Worm (Caenorhabditis elegans): Measurements from ENCODE around the gene Y69E1A.3.

Y69E1A.3 gene

ce11 chrIV:10935853-10936491 lies 16.1 kb upstream of the Y69E1A.3 start, which contains the start of gene lgg-2:
lgg-2 (minus strand) TSS chrIV:10935903.
- TF ChIP-seq nhr-77 (tag; optimal IDR thresholded peaks at IDR 0.05) = peak; percentile 88
- TF ChIP-seq nhr-19 (GFP tag; conservative IDR thresholded peaks at IDR 0.05) = peak; percentile 96
- peak; percentile 98 for TF ChIP-seq mep-1 (tag; optimal IDR thresholded peaks at IDR 0.05)
- TF ChIP-seq nhr-237 (tag; optimal IDR thresholded peaks at IDR 0.05) = peak; percentile 85
- peak; percentile 93 for TF ChIP-seq dsc-1 (tag; optimal IDR thresholded peaks at IDR 0.05)
- peak; percentile 86 for TF ChIP-seq pax-3 (tag; optimal IDR thresholded peaks at IDR 0.05)
- peak; percentile 96 for TF ChIP-seq nhr-11 (tag; optimal IDR thresholded peaks at IDR 0.05)
- TF ChIP-seq ceh-8 (GFP tag; optimal IDR thresholded peaks at IDR 0.05) = peak; percentile 93
- peak; percentile 94 for TF ChIP-seq ama-1 (optimal IDR thresholded peaks at IDR 0.05)
- no peak for TF ChIP-seq nhr-28 (tag; optimal IDR thresholded peaks at IDR 0.05)
- TF ChIP-seq snpc-4 (tag; optimal IDR thresholded peaks at IDR 0.05) = peak; percentile 79
- peak; percentile 90 for TF ChIP-seq lin-39 (tag; optimal IDR thresholded peaks at IDR 0.05)
- peak; percentile 85 for TF ChIP-seq C16A3.4 (tag; optimal IDR thresholded peaks at IDR 0.05)
- peak; percentile 96 for TF ChIP-seq rnt-1 (tag; optimal IDR thresholded peaks at IDR 0.05)
- peak; percentile 88 for TF ChIP-seq skn-1 (tag; optimal IDR thresholded peaks at IDR 0.05)
- TF ChIP-seq mef-2 (tag; optimal IDR thresholded peaks at IDR 0.05) = peak; percentile 76
- peak; percentile 93 for TF ChIP-seq xbp-1 (tag; optimal IDR thresholded peaks at IDR 0.05)
- peak; percentile 89 to 92 for TF ChIP-seq efl-1 (optimal IDR thresholded peaks at IDR 0.05)
- TF ChIP-seq efl-1 (GFP tag; optimal IDR thresholded peaks at IDR 0.05 in 1 of 2) = peak; percentile 68 to 97
- TF ChIP-seq fkh-10 (GFP tag; optimal IDR thresholded peaks at IDR 0.05) = peak; percentile 26
- no peak for TF ChIP-seq Y116A8C.19 (tag; optimal IDR thresholded peaks at IDR 0.05; ENCODE audit: borderline replicate concordance)
- peak in 4 of 6 experiments; percentile 7 to 84 (median 62) for TF ChIP-seq elt-3 (tag; optimal IDR thresholded peaks at IDR 0.05)
- peak; percentile 36 for TF ChIP-seq pqm-1 (tag; optimal IDR thresholded peaks at IDR 0.05)
- TF ChIP-seq lin-15B (tag; optimal IDR thresholded peaks at IDR 0.05) = no peak
- TF ChIP-seq zag-1 (tag; optimal IDR thresholded peaks at IDR 0.05) = peak; percentile 61
- peak; percentile 97 for TF ChIP-seq nhr-47 (tag; optimal IDR thresholded peaks at IDR 0.05)
- TF ChIP-seq lin-14 (GFP tag; optimal IDR thresholded peaks at IDR 0.05) = peak; percentile 99
- peak; percentile 84 for TF ChIP-seq mab-9 (GFP tag; IDR thresholded peaks at IDR 0.05)
- peak; percentile 99 for TF ChIP-seq tbx-2 (tag; optimal IDR thresholded peaks at IDR 0.05)
- TF ChIP-seq elt-2 (tag; optimal IDR thresholded peaks at IDR 0.05) = peak; percentile 89
- no peak for TF ChIP-seq pag-3 (tag; optimal IDR thresholded peaks at IDR 0.05; ENCODE audit: borderline replicate concordance, insufficient read depth)
- TF ChIP-seq lsy-2 (tag; optimal IDR thresholded peaks at IDR 0.05) = peak; percentile 95 to 96
- TF ChIP-seq unc-130 (tag; optimal IDR thresholded peaks at IDR 0.05) = no peak
- TF ChIP-seq hlh-17 (GFP tag; optimal IDR thresholded peaks at IDR 0.05; ENCODE audit: borderline replicate concordance) = no peak
- peak; percentile 95 for TF ChIP-seq jun-1 (tag; optimal IDR thresholded peaks at IDR 0.05)
- TF ChIP-seq ceh-90 (tag; optimal IDR thresholded peaks at IDR 0.05) = no peak
- no peak for TF ChIP-seq alr-1 (tag; optimal IDR thresholded peaks at IDR 0.05; ENCODE audit: borderline replicate concordance)
- TF ChIP-seq vab-15 (tag; optimal IDR thresholded peaks at IDR 0.05) = no peak
- no peak for TF ChIP-seq nhr-12 (tag; optimal IDR thresholded peaks at IDR 0.05)
- peak; percentile 92 for TF ChIP-seq fkh-8 (tag; optimal IDR thresholded peaks at IDR 0.05)
- peak; percentile 90 to 95 (median 94) for TF ChIP-seq ceh-82 (tag; optimal IDR thresholded peaks at IDR 0.05)
- no peak for TF ChIP-seq nhr-84 (tag; optimal IDR thresholded peaks at IDR 0.05)
- TF ChIP-seq dpl-1 (GFP tag; optimal IDR thresholded peaks at IDR 0.05) = peak; percentile 78 to 79 (median 78)
- TF ChIP-seq lin-35 (GFP tag; optimal IDR thresholded peaks at IDR 0.05) = peak; percentile 84 to 90
- TF ChIP-seq efl-3 (GFP tag; optimal IDR thresholded peaks at IDR 0.05) = no peak
- TF ChIP-seq F16B12.6 (tag; optimal IDR thresholded peaks at IDR 0.05) = no peak
- peak; percentile 52 to 76 for TF ChIP-seq egl-27 (tag; optimal IDR thresholded peaks at IDR 0.05)
- TF ChIP-seq unc-86 (tag; optimal IDR thresholded peaks at IDR 0.05) = peak; percentile 96
- TF ChIP-seq nhr-76 (tag; optimal IDR thresholded peaks at IDR 0.05) = no peak
- peak in 1 of 2 experiments; percentile 85 for TF ChIP-seq ztf-11 (tag; optimal IDR thresholded peaks at IDR 0.05)
- no peak for TF ChIP-seq fkh-4 (tag; optimal IDR thresholded peaks at IDR 0.05; ENCODE audit: borderline replicate concordance)
- no peak for TF ChIP-seq sptf-1 (tag; optimal IDR thresholded peaks at IDR 0.05)
